Worm (Caenorhabditis elegans) whole organism, L1 larva: ENCODE measurements around the gene Y54E2A.4.

Experiments
- C16A3.4 ChIP-seq: fragments of 150-350 bp; optimal IDR thresholded peaks from 2 replicates; lab custom pipeline; 2014; ENCODE audit warnings: missing biosample characterization, missing genetic modification characterization
- F16B12.6 ChIP-seq: fragments of 150-350 bp; optimal IDR thresholded peaks from 2 replicates; lab custom pipeline; 2014; ENCODE audit warnings: missing biosample characterization, missing genetic modification characterization
- Y116A8C.19 ChIP-seq: sonication (generic microtip); optimal IDR thresholded peaks from 2 replicates; lab custom pipeline; 2016; ENCODE audit warnings: missing compliant biosample characterization, missing genetic modification characterization, borderline replicate concordance
- aha-1 ChIP-seq: fragments of 150-350 bp; optimal IDR thresholded peaks from 2 replicates; lab custom pipeline; 2014; ENCODE audit warnings: missing biosample characterization, missing genetic modification characterization
- aly-2 ChIP-seq: fragments of 150-350 bp; optimal IDR thresholded peaks from 2 replicates; lab custom pipeline; 2014; ENCODE audit warnings: missing biosample characterization, missing genetic modification characterization
- ceh-8 ChIP-seq: fragments of 200-800 bp; sonication (Bioruptor generic); optimal IDR thresholded peaks from 2 replicates; lab custom pipeline; 2018; ENCODE audit warnings: mild to moderate bottlenecking, missing genetic modification characterization, moderate library complexity, missing compliant biosample characterization
- ceh-82 ChIP-seq, 3 experiments: fragments of 150-350 bp in 1 of 3; sonication (generic microtip) in 2 of 3; optimal IDR thresholded peaks; 2 replicates each; lab custom pipeline; 2014 to 2017; ENCODE audit warnings: missing biosample characterization in 3 of 3, missing genetic modification characterization in 3 of 3
- ceh-88 ChIP-seq: fragments of 200-800 bp; sonication (Bioruptor generic); IDR thresholded peaks from 2 replicates; pipeline ENCODE4 v1.3.6; 2022; ENCODE audit warnings: missing genetic modification characterization, missing compliant biosample characterization
- dpl-1 ChIP-seq, 3 experiments: fragments of 150-350 bp in 2 of 3; sonication (generic microtip) in 1 of 3; optimal IDR thresholded peaks; 2 replicates each; lab custom pipeline; 2014 to 2017; ENCODE audit warnings: missing biosample characterization in 3 of 3, missing genetic modification characterization in 3 of 3, missing genetic modification reagents in 3 of 3
- dsc-1 ChIP-seq: sonication (generic microtip); optimal IDR thresholded peaks from 2 replicates; lab custom pipeline; 2016; ENCODE audit warnings: mild to moderate bottlenecking, missing genetic modification characterization, missing compliant biosample characterization
- efl-3 ChIP-seq: fragments of 200-800 bp; sonication (Bioruptor generic); optimal IDR thresholded peaks from 2 replicates; lab custom pipeline; 2018; ENCODE audit warnings: mild to moderate bottlenecking, missing genetic modification characterization, missing compliant biosample characterization
- egl-13 ChIP-seq: sonication (generic microtip); optimal IDR thresholded peaks from 2 replicates; lab custom pipeline; 2016; ENCODE audit warnings: missing genotype, missing genetic modification reagents, missing genetic modification characterization, missing compliant biosample characterization
- elt-2 ChIP-seq: sonication (generic microtip); optimal IDR thresholded peaks from 2 replicates; lab custom pipeline; 2016; ENCODE audit warnings: missing genetic modification characterization, mild to moderate bottlenecking, inconsistent platforms, missing compliant biosample characterization, missing genetic modification reagents
- elt-3 ChIP-seq, 6 experiments: fragments of 150-350 bp in 1 of 6; sonication (generic microtip); optimal IDR thresholded peaks; 2 replicates each; lab custom pipeline; 2017 to 2018; ENCODE audit warnings: missing biosample characterization in 6 of 6, missing genetic modification characterization in 6 of 6, inconsistent platforms in 1 of 6
- fkh-10 ChIP-seq: sonication (generic microtip); optimal IDR thresholded peaks from 2 replicates; lab custom pipeline; 2017; ENCODE audit warnings: missing biosample characterization, missing genetic modification reagents, missing genetic modification characterization
- fkh-4 ChIP-seq: sonication (generic microtip); optimal IDR thresholded peaks from 2 replicates; lab custom pipeline; 2016; ENCODE audit warnings: missing compliant biosample characterization, missing genetic modification characterization, borderline replicate concordance
- fkh-8 ChIP-seq: sonication (generic microtip); optimal IDR thresholded peaks from 2 replicates; lab custom pipeline; 2016; ENCODE audit warnings: mild to moderate bottlenecking, missing genetic modification characterization, missing compliant biosample characterization
- fos-1 ChIP-seq: fragments of 150-350 bp; optimal IDR thresholded peaks from 2 replicates; lab custom pipeline; 2014; ENCODE audit warnings: missing biosample characterization, missing genetic modification characterization
- hlh-17 ChIP-seq: fragments of 200-800 bp; sonication (Bioruptor generic); optimal IDR thresholded peaks from 2 replicates; lab custom pipeline; 2018; ENCODE audit warnings: missing genetic modification characterization, mild to moderate bottlenecking, missing compliant biosample characterization, moderate library complexity, borderline replicate concordance
- irx-1 ChIP-seq: sonication (generic microtip); optimal IDR thresholded peaks from 2 replicates; lab custom pipeline; 2016; ENCODE audit warnings: missing genetic modification characterization, missing compliant biosample characterization
- jun-1 ChIP-seq: fragments of 150-350 bp; optimal IDR thresholded peaks from 2 replicates; lab custom pipeline; 2014; ENCODE audit warnings: missing biosample characterization, missing genetic modification reagents, missing genetic modification characterization
- lin-14 ChIP-seq: fragments of 200-800 bp; sonication (Bioruptor generic); optimal IDR thresholded peaks from 2 replicates; lab custom pipeline; 2018; ENCODE audit warnings: mild to moderate bottlenecking, missing genetic modification characterization, moderate library complexity, missing compliant biosample characterization
- lin-15B ChIP-seq: fragments of 150-350 bp; sonication (generic microtip); optimal IDR thresholded peaks from 3 replicates; lab custom pipeline; 2014; ENCODE audit warnings: missing biosample characterization, missing genetic modification characterization
- lin-35 ChIP-seq, 2 experiments: fragments of 150-350 bp; optimal IDR thresholded peaks; 2 replicates each; lab custom pipeline; 2014; ENCODE audit warnings: missing biosample characterization in 2 of 2, missing genetic modification characterization in 2 of 2, missing genetic modification reagents in 2 of 2
- lsy-2 ChIP-seq, 2 experiments: fragments of 150-350 bp; optimal IDR thresholded peaks; 2 replicates each; lab custom pipeline; 2014; ENCODE audit warnings: missing biosample characterization in 2 of 2, missing genetic modification characterization in 2 of 2
- mab-9 ChIP-seq: fragments of 200-800 bp; sonication (Bioruptor generic); IDR thresholded peaks from 2 replicates; pipeline ENCODE4 v1.3.6; 2022; ENCODE audit warnings: missing genetic modification reagents, missing genetic modification characterization, missing compliant biosample characterization
- mdl-1 ChIP-seq, 2 experiments: fragments of 150-350 bp; optimal IDR thresholded peaks; 2 replicates each; lab custom pipeline; 2014 to 2017; ENCODE audit warnings: missing biosample characterization in 2 of 2, missing genetic modification characterization in 2 of 2, inconsistent platforms in 1 of 2
- mef-2 ChIP-seq: fragments of 150-350 bp; optimal IDR thresholded peaks from 2 replicates; lab custom pipeline; 2014; ENCODE audit warnings: missing biosample characterization, missing genetic modification characterization
- mep-1 ChIP-seq: fragments of 150-350 bp; optimal IDR thresholded peaks from 2 replicates; lab custom pipeline; 2014; ENCODE audit warnings: missing biosample characterization, missing genetic modification characterization
- nhr-11 ChIP-seq: fragments of 150-350 bp; optimal IDR thresholded peaks from 2 replicates; lab custom pipeline; 2014; ENCODE audit warnings: missing biosample characterization, missing genetic modification characterization
- nhr-12 ChIP-seq: sonication (generic microtip); optimal IDR thresholded peaks from 2 replicates; lab custom pipeline; 2017; ENCODE audit warnings: missing biosample characterization, missing genetic modification characterization
- nhr-237 ChIP-seq: fragments of 150-350 bp; optimal IDR thresholded peaks from 2 replicates; lab custom pipeline; 2014; ENCODE audit warnings: missing biosample characterization, missing genetic modification characterization
- nhr-28 ChIP-seq: fragments of 150-350 bp; optimal IDR thresholded peaks from 2 replicates; lab custom pipeline; 2014; ENCODE audit warnings: missing biosample characterization, missing genetic modification characterization
- nhr-47 ChIP-seq: sonication (generic microtip); optimal IDR thresholded peaks from 2 replicates; lab custom pipeline; 2016; ENCODE audit warnings: mild to moderate bottlenecking, missing genetic modification characterization, moderate library complexity, missing compliant biosample characterization
- nhr-76 ChIP-seq: sonication (generic microtip); optimal IDR thresholded peaks from 2 replicates; lab custom pipeline; 2017; ENCODE audit warnings: missing biosample characterization, missing genetic modification characterization
- nhr-77 ChIP-seq: fragments of 150-350 bp; optimal IDR thresholded peaks from 2 replicates; lab custom pipeline; 2014; ENCODE audit warnings: missing biosample characterization, missing genetic modification characterization
- nhr-84 ChIP-seq: sonication (generic microtip); optimal IDR thresholded peaks from 2 replicates; lab custom pipeline; 2017; ENCODE audit warnings: missing biosample characterization, missing genetic modification characterization
- nhr-85 ChIP-seq: sonication (generic microtip); peaks from one replicate; lab custom pipeline; 2016; ENCODE audit warnings: missing genetic modification characterization, inconsistent platforms, missing compliant biosample characterization
- nhr-90 ChIP-seq: sonication (generic microtip); optimal IDR thresholded peaks from 2 replicates; lab custom pipeline; 2016; ENCODE audit warnings: mild to moderate bottlenecking, missing genetic modification characterization, missing compliant biosample characterization; ENCODE audit not compliant: poor library complexity
- pag-3 ChIP-seq: sonication (generic microtip); optimal IDR thresholded peaks from 2 replicates; lab custom pipeline; 2017; ENCODE audit warnings: missing genetic modification characterization, mild to moderate bottlenecking, missing compliant biosample characterization, antibody characterized with exemption, borderline replicate concordance; ENCODE audit not compliant: insufficient read depth
- pqm-1 ChIP-seq: sonication (generic microtip); optimal IDR thresholded peaks from 3 replicates; lab custom pipeline; 2017; ENCODE audit warnings: missing biosample characterization, missing genetic modification characterization
- skn-1 ChIP-seq: fragments of 150-350 bp; optimal IDR thresholded peaks from 2 replicates; lab custom pipeline; 2014; ENCODE audit warnings: missing biosample characterization, missing genetic modification characterization
- snpc-4 ChIP-seq: fragments of 150-350 bp; optimal IDR thresholded peaks from 2 replicates; lab custom pipeline; 2014; ENCODE audit warnings: missing biosample characterization, missing genetic modification characterization
- snu-23 ChIP-seq: sonication (generic microtip); optimal IDR thresholded peaks from 2 replicates; lab custom pipeline; 2016; ENCODE audit warnings: missing genetic modification characterization, missing compliant biosample characterization
- sox-4 ChIP-seq: sonication (generic microtip); optimal IDR thresholded peaks from 2 replicates; lab custom pipeline; 2016; ENCODE audit warnings: missing genetic modification characterization, missing compliant biosample characterization
- sptf-1 ChIP-seq: fragments of 150-350 bp; optimal IDR thresholded peaks from 2 replicates; lab custom pipeline; 2014; ENCODE audit warnings: missing biosample characterization, missing genetic modification characterization
- tbx-2 ChIP-seq: sonication (generic microtip); optimal IDR thresholded peaks from 2 replicates; lab custom pipeline; 2016; ENCODE audit warnings: missing genetic modification characterization, missing compliant biosample characterization
- unc-130 ChIP-seq: fragments of 150-350 bp; optimal IDR thresholded peaks from 2 replicates; lab custom pipeline; 2017; ENCODE audit warnings: missing biosample characterization, missing genetic modification characterization, inconsistent platforms
- unc-98 ChIP-seq: fragments of 200-800 bp; sonication (Bioruptor generic); IDR thresholded peaks from 2 replicates; pipeline ENCODE4 v1.3.6; 2022; ENCODE audit warnings: missing genetic modification characterization, missing compliant biosample characterization
- vab-15 ChIP-seq: sonication (generic microtip); optimal IDR thresholded peaks from 2 replicates; lab custom pipeline; 2017; ENCODE audit warnings: missing genotype, mild to moderate bottlenecking, missing genetic modification characterization, missing compliant biosample characterization
- xbp-1 ChIP-seq: sonication (generic microtip); optimal IDR thresholded peaks from 2 replicates; lab custom pipeline; 2016; ENCODE audit warnings: missing genetic modification characterization, missing compliant biosample characterization
- zip-4 ChIP-seq: fragments of 200-800 bp; sonication (Bioruptor generic); optimal IDR thresholded peaks from 2 replicates; lab custom pipeline; 2018; ENCODE audit warnings: mild to moderate bottlenecking, missing genetic modification characterization, moderate library complexity, missing compliant biosample characterization
- ztf-11 ChIP-seq, 2 experiments: sonication (generic microtip); optimal IDR thresholded peaks; 2 replicates each; lab custom pipeline; 2016 to 2017; ENCODE audit warnings: missing genetic modification characterization in 2 of 2, missing biosample characterization in 1 of 2, missing compliant biosample characterization in 1 of 2

Y54E2A.4 gene

DNA sequence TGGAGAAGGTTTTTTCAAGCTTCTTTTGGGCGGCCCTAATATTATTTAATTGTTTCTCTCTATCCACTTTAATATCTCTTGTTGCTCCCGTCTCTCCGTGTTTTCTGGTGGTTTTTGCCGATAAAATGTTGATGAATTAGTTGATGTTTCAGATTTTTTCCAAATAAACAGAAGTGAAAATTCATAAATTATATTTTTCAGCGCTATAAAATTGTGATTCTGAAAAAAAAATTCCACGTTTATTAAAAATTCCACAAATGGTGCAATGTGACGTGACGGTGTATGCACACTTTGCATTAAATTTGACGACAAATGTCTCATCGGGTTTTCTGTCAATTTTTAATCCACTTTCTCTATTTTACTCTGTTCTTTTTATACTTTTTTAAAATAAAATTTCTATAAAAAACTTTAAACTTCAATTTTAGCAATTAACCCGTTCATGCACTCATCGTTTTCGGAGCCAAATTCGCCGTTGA is 43.7 kb downstream of the Y54E2A.4 start, which contains the start of gene tbc-20 (continued):
- TF ChIP-seq nhr-237 (tag; lab: Kevin White, UChicago) (no peak), F16B12.6 (tag; lab: Kevin White, UChicago) (peak; percentile 86), nhr-84 (no peak), hlh-17 (GFP tag; lab: Kevin White, UChicago) (no peak), nhr-47 (tag; lab: Kevin White, UChicago) (peak; percentile 18), sox-4 (tag; lab: Kevin White, UChicago) (no peak), ceh-88 (GFP tag; lab: Robert Waterston, UW) (no peak), mef-2 (tag; lab: Kevin White, UChicago) (no peak), fkh-8 (tag; lab: Kevin White, UChicago) (no peak), dpl-1 (GFP tag; optimal IDR thresholded peaks at IDR 0.05; lab: Kevin White, UChicago) (peak; percentile 41 to 58 (median 46)), elt-2 (no peak), C16A3.4 (tag; lab: Kevin White, UChicago) (peak; percentile 19), ceh-8 (GFP tag; lab: Kevin White, UChicago) (no peak), nhr-76 (tag; lab: Kevin White, UChicago) (no peak), nhr-11 (tag; lab: Kevin White, UChicago) (no peak), jun-1 (tag; lab: Kevin White, UChicago) (no peak), mab-9 (GFP tag; lab: Robert Waterston, UW) (no peak), unc-98 (GFP tag; lab: Robert Waterston, UW) (no peak), dsc-1 (tag; lab: Kevin White, UChicago) (peak; percentile 4), pag-3 (no peak), unc-130 (no peak), zip-4 (GFP tag; lab: Kevin White, UChicago) (no peak), nhr-77 (tag; lab: Kevin White, UChicago) (peak; percentile 14), irx-1 (no peak), fos-1 (tag; lab: Kevin White, UChicago) (no peak), egl-13 (tag; lab: Kevin White, UChicago) (no peak), fkh-4 (tag; lab: Kevin White, UChicago) (no peak), lin-15B (tag; lab: Kevin White, UChicago) (no peak), fkh-10 (no peak), elt-3 (tag; optimal IDR thresholded peaks at IDR 0.05; lab: Kevin White, UChicago) (no peak), skn-1 (no peak), Y116A8C.19 (tag; lab: Kevin White, UChicago) (no peak), nhr-90 (tag; lab: Kevin White, UChicago) (no peak), xbp-1 (tag; lab: Kevin White, UChicago) (no peak), aha-1 (tag; lab: Kevin White, UChicago) (no peak), lin-35 (GFP tag; optimal IDR thresholded peaks at IDR 0.05; lab: Kevin White, UChicago) (peak; percentile 11 to 53), snpc-4 (peak; percentile 48), nhr-28 (tag; lab: Kevin White, UChicago) (no peak), nhr-12 (tag; lab: Kevin White, UChicago) (no peak), vab-15 (tag; lab: Kevin White, UChicago) (no peak), efl-3 (GFP tag; lab: Kevin White, UChicago) (no peak), mep-1 (tag; lab: Kevin White, UChicago) (peak; percentile 56), pqm-1 (tag; lab: Kevin White, UChicago) (no peak), nhr-85 (no peak), mdl-1 (tag; optimal IDR thresholded peaks at IDR 0.05; lab: Kevin White, UChicago) (no peak), lin-14 (GFP tag; lab: Kevin White, UChicago) (no peak), snu-23 (peak; percentile 42), tbx-2 (tag; lab: Kevin White, UChicago) (no peak), lsy-2 (tag; optimal IDR thresholded peaks at IDR 0.05; lab: Kevin White, UChicago) (peak; percentile 25 to 46), aly-2 (tag; lab: Kevin White, UChicago) (peak; percentile 57), ztf-11 (tag; optimal IDR thresholded peaks at IDR 0.05; lab: Kevin White, UChicago) (no peak), ceh-82 (tag; optimal IDR thresholded peaks at IDR 0.05; lab: Kevin White, UChicago) (peak in 1 of 3 experiments; percentile 5), sptf-1 (tag; lab: Kevin White, UChicago) (no peak)
- TF ChIP-seq, all 84 proteins: peak for 20
